Worm (Caenorhabditis elegans) whole organism, L4 larva: Measurements from ENCODE around the gene C44H9.7.

Source experiments
- F44E2.7 ChIP-seq: fragments of 200-800 bp; sonication (Bioruptor generic); IDR thresholded peaks from 2 replicates; pipeline ENCODE4 v2.1.2; 2022; ENCODE audit warnings: missing genetic modification characterization, missing compliant biosample characterization
- lim-7 ChIP-seq: fragments of 200-800 bp; sonication (Bioruptor generic); IDR thresholded peaks from 2 replicates; pipeline ENCODE4 v1.3.6; 2022; ENCODE audit warnings: missing genetic modification characterization, missing compliant biosample characterization
- lir-3 ChIP-seq: sonication (generic microtip); optimal IDR thresholded peaks from 2 replicates; lab custom pipeline; 2016; ENCODE audit warnings: mild to moderate bottlenecking, missing genetic modification characterization, missing compliant biosample characterization
- mxl-3 ChIP-seq: fragments of 200-800 bp; sonication (Bioruptor generic); optimal IDR thresholded peaks from 2 replicates; lab custom pipeline; 2018; ENCODE audit warnings: mild to moderate bottlenecking, missing genetic modification characterization, missing compliant biosample characterization
- nhr-237 ChIP-seq: sonication (generic microtip); optimal IDR thresholded peaks from 2 replicates; lab custom pipeline; 2017; ENCODE audit warnings: missing biosample characterization, missing genetic modification characterization
- nhr-6 ChIP-seq: fragments of 150-350 bp; optimal IDR thresholded peaks from 2 replicates; lab custom pipeline; 2014; ENCODE audit warnings: missing biosample characterization, missing genetic modification characterization
- nhr-77 ChIP-seq: fragments of 150-350 bp; optimal IDR thresholded peaks from 2 replicates; lab custom pipeline; 2014; ENCODE audit warnings: missing biosample characterization, missing genetic modification characterization
- unc-130 ChIP-seq: sonication (generic microtip); optimal IDR thresholded peaks from 2 replicates; lab custom pipeline; 2016; ENCODE audit warnings: missing genetic modification reagents, missing genetic modification characterization, missing compliant biosample characterization

- TF ChIP-seq nhr-6 (tag; lab: Kevin White, UChicago) (no peak), lim-7 (GFP tag; lab: Robert Waterston, UW) (no peak), unc-130 (GFP tag; lab: Kevin White, UChicago) (no peak), lir-3 (tag; lab: Kevin White, UChicago) (no peak), F44E2.7 (GFP tag; lab: Robert Waterston, UW) (no peak), mxl-3 (GFP tag; lab: Kevin White, UChicago) (no peak), nhr-77 (no peak), nhr-237 (no peak)
Observed at ce11 chrV:12814022-12814421, 40.6 kb downstream of the C44H9.7 start, which contains the start of gene ZC443.3.
